Worm (Caenorhabditis elegans) whole organism, L4 larva: ENCODE results near the gene nhr-275.

Experiments
- F44E2.7 ChIP-seq: fragments of 200-800 bp; sonication (Bioruptor generic); IDR thresholded peaks from 2 replicates; pipeline ENCODE4 v2.1.2; 2022; ENCODE audit warnings: missing genetic modification characterization, missing compliant biosample characterization
- R02D3.7 ChIP-seq: fragments of 150-350 bp; sonication (generic microtip); optimal IDR thresholded peaks from 3 replicates; lab custom pipeline; 2014; ENCODE audit warnings: missing biosample characterization, missing genetic modification characterization
- Y48G9A.11 ChIP-seq: fragments of 200-800 bp; sonication (Bioruptor generic); IDR thresholded peaks from 2 replicates; pipeline ENCODE4 v1.3.6; 2022; ENCODE audit warnings: missing genetic modification reagents, missing genetic modification characterization, missing compliant biosample characterization
- ZK546.5 ChIP-seq, 2 experiments: sonication (generic microtip); optimal IDR thresholded peaks; 2 replicates each; lab custom pipeline; 2017; ENCODE audit warnings: missing biosample characterization in 2 of 2, missing genetic modification characterization in 2 of 2
- aha-1 ChIP-seq: fragments of 150-350 bp; peaks from one replicate; lab custom pipeline; 2014; ENCODE audit warnings: missing biosample characterization, missing genetic modification characterization
- arid-1 ChIP-seq: fragments of 200-800 bp; sonication (Bioruptor generic); conservative IDR thresholded peaks from 2 replicates; pipeline ENCODE4 v1.3.6; 2022; ENCODE audit warnings: missing genetic modification reagents, missing genetic modification characterization, missing compliant biosample characterization
- ceh-28 ChIP-seq: fragments of 150-350 bp; optimal IDR thresholded peaks from 2 replicates; lab custom pipeline; 2014; ENCODE audit warnings: missing biosample characterization, missing genetic modification reagents, missing genetic modification characterization
- ceh-32 ChIP-seq: sonication (generic microtip); optimal IDR thresholded peaks from 2 replicates; lab custom pipeline; 2016; ENCODE audit warnings: mild to moderate bottlenecking, missing genetic modification characterization, missing compliant biosample characterization; ENCODE audit not compliant: poor library complexity
- ctbp-1 ChIP-seq: fragments of 200-800 bp; sonication (Bioruptor generic); IDR thresholded peaks from 2 replicates; pipeline ENCODE4 v1.3.6; 2022; ENCODE audit warnings: missing genetic modification reagents, missing genetic modification characterization, missing compliant biosample characterization
- daf-16 ChIP-seq, 3 experiments: sonication (generic microtip); optimal IDR thresholded peaks; 2 replicates each; lab custom pipeline; 2016 to 2017; ENCODE audit warnings: missing genetic modification characterization in 3 of 3, missing genetic modification reagents in 3 of 3, mild to moderate bottlenecking in 2 of 3, missing compliant biosample characterization in 2 of 3, missing biosample characterization in 1 of 3, moderate library complexity in 1 of 3
- daf-19 ChIP-seq: fragments of 200-800 bp; sonication (Bioruptor generic); conservative IDR thresholded peaks from 2 replicates; pipeline ENCODE4 v1.3.6; 2022; ENCODE audit warnings: missing genetic modification characterization, missing compliant biosample characterization
- dmd-6 ChIP-seq: fragments of 200-800 bp; sonication (Bioruptor generic); IDR thresholded peaks from 2 replicates; pipeline ENCODE4 v1.3.6; 2022; ENCODE audit warnings: missing genetic modification reagents, missing genetic modification characterization, missing compliant biosample characterization
- dmd-8 ChIP-seq: fragments of 200-800 bp; sonication (Bioruptor generic); IDR thresholded peaks from 2 replicates; pipeline ENCODE4 v1.3.6; 2022; ENCODE audit warnings: missing genetic modification characterization, missing compliant biosample characterization
- dmd-9 ChIP-seq: fragments of 200-800 bp; sonication (Bioruptor generic); IDR thresholded peaks from 2 replicates; pipeline ENCODE4 v1.3.6; 2022; ENCODE audit warnings: missing genetic modification reagents, missing genetic modification characterization, missing compliant biosample characterization
- egl-27 ChIP-seq: sonication (generic microtip); optimal IDR thresholded peaks from 3 replicates; lab custom pipeline; 2017; ENCODE audit warnings: missing biosample characterization, missing genetic modification reagents, missing genetic modification characterization
- egl-43 ChIP-seq: fragments of 200-800 bp; sonication (Bioruptor generic); IDR thresholded peaks from 2 replicates; pipeline ENCODE4 v1.3.6; 2022; ENCODE audit warnings: missing genetic modification reagents, missing genetic modification characterization, missing compliant biosample characterization
- fos-1 ChIP-seq: fragments of 150-350 bp; optimal IDR thresholded peaks from 2 replicates; lab custom pipeline; 2014; ENCODE audit warnings: missing biosample characterization, missing genetic modification characterization
- gei-8 ChIP-seq: fragments of 200-800 bp; sonication (Bioruptor generic); optimal IDR thresholded peaks from 2 replicates; lab custom pipeline; 2018; ENCODE audit warnings: mild to moderate bottlenecking, missing genetic modification characterization, missing compliant biosample characterization
- hif-1 ChIP-seq, 2 experiments: sonication (generic microtip); optimal IDR thresholded peaks; 2 replicates each; lab custom pipeline; 2016 to 2017; ENCODE audit warnings: missing compliant biosample characterization in 2 of 2, missing genetic modification characterization in 2 of 2, missing genetic modification reagents in 2 of 2, missing genotype in 2 of 2, mild to moderate bottlenecking in 1 of 2
- hlh-11 ChIP-seq: fragments of 200-800 bp; sonication (Bioruptor generic); optimal IDR thresholded peaks from 2 replicates; lab custom pipeline; 2018; ENCODE audit warnings: mild to moderate bottlenecking, missing genetic modification characterization, missing compliant biosample characterization
- hlh-30 ChIP-seq: sonication (generic microtip); optimal IDR thresholded peaks from 2 replicates; lab custom pipeline; 2017; ENCODE audit warnings: antibody characterized with exemption, mild to moderate bottlenecking, missing genetic modification characterization, missing compliant biosample characterization; ENCODE audit not compliant: insufficient read depth
- hmg-1.1 ChIP-seq: fragments of 200-800 bp; sonication (Bioruptor generic); IDR thresholded peaks from 2 replicates; pipeline ENCODE4 v1.3.6; 2022; ENCODE audit warnings: missing genetic modification reagents, missing genetic modification characterization, missing compliant biosample characterization
- lin-1 ChIP-seq: fragments of 200-800 bp; sonication (Bioruptor generic); IDR thresholded peaks from 2 replicates; pipeline ENCODE4 v1.3.6; 2022; ENCODE audit warnings: missing genetic modification reagents, missing genetic modification characterization, missing compliant biosample characterization
- lin-13 ChIP-seq: fragments of 150-350 bp; optimal IDR thresholded peaks from 2 replicates; lab custom pipeline; 2014; ENCODE audit warnings: missing biosample characterization, missing genetic modification reagents, missing genetic modification characterization
- lin-15B ChIP-seq: fragments of 150-350 bp; sonication (generic microtip); optimal IDR thresholded peaks from 3 replicates; lab custom pipeline; 2014; ENCODE audit warnings: missing biosample characterization, missing genetic modification characterization
- mep-1 ChIP-seq: fragments of 150-350 bp; sonication (generic microtip); optimal IDR thresholded peaks from 3 replicates; lab custom pipeline; 2014; ENCODE audit warnings: missing biosample characterization, missing genetic modification characterization
- mxl-2 ChIP-seq: fragments of 200-800 bp; sonication (Bioruptor generic); conservative IDR thresholded peaks from 2 replicates; pipeline ENCODE4 v1.3.6; 2022; ENCODE audit warnings: missing genetic modification reagents, missing genetic modification characterization, missing compliant biosample characterization
- nhr-10 ChIP-seq: fragments of 150-350 bp; optimal IDR thresholded peaks from 2 replicates; lab custom pipeline; 2014; ENCODE audit warnings: missing biosample characterization, missing genetic modification characterization
- nhr-28 ChIP-seq: fragments of 150-350 bp; optimal IDR thresholded peaks from 2 replicates; lab custom pipeline; 2014; ENCODE audit warnings: missing biosample characterization, missing genetic modification characterization
- pqm-1 ChIP-seq: sonication (generic microtip); optimal IDR thresholded peaks from 2 replicates; lab custom pipeline; 2017; ENCODE audit warnings: missing biosample characterization, missing genetic modification characterization
- sdz-12 ChIP-seq: fragments of 200-800 bp; sonication (Bioruptor generic); optimal IDR thresholded peaks from 2 replicates; lab custom pipeline; 2018; ENCODE audit warnings: mild to moderate bottlenecking, missing genetic modification characterization, missing compliant biosample characterization
- snpc-1.2 ChIP-seq: fragments of 200-800 bp; sonication (Bioruptor generic); IDR thresholded peaks from 2 replicates; pipeline ENCODE4 v1.3.6; 2022; ENCODE audit warnings: missing genetic modification reagents, missing genetic modification characterization, missing compliant biosample characterization
- spr-3 ChIP-seq: fragments of 200-800 bp; sonication (Bioruptor generic); optimal IDR thresholded peaks from 2 replicates; lab custom pipeline; 2018; ENCODE audit warnings: mild to moderate bottlenecking, missing genetic modification characterization, missing compliant biosample characterization
- unc-39 ChIP-seq: sonication (generic microtip); optimal IDR thresholded peaks from 2 replicates; lab custom pipeline; 2017; ENCODE audit warnings: missing biosample characterization, missing genetic modification characterization
- unc-62 ChIP-seq, 3 experiments: fragments of 150-350 bp in 1 of 3; sonication (generic microtip); optimal IDR thresholded peaks in 2 of 3; peaks in 1 of 3; 1 replicate in 1 of 3; 2 replicates in 2 of 3; lab custom pipeline; 2014 to 2017; ENCODE audit warnings: missing biosample characterization in 3 of 3, missing genetic modification characterization in 3 of 3, missing genetic modification reagents in 3 of 3, missing genotype in 1 of 3
- vab-7 ChIP-seq: fragments of 200-800 bp; sonication (Bioruptor generic); IDR thresholded peaks from 2 replicates; pipeline ENCODE4 v1.3.6; 2022; ENCODE audit warnings: missing genetic modification reagents, missing genetic modification characterization, missing compliant biosample characterization
- zag-1 ChIP-seq: fragments of 150-350 bp; optimal IDR thresholded peaks from 2 replicates; lab custom pipeline; 2014; ENCODE audit warnings: missing biosample characterization, missing genetic modification characterization
- zfp-2 ChIP-seq: sonication (generic microtip); optimal IDR thresholded peaks from 2 replicates; lab custom pipeline; 2016; ENCODE audit warnings: mild to moderate bottlenecking, missing genetic modification characterization, missing compliant biosample characterization

Gene nhr-275

DNA sequence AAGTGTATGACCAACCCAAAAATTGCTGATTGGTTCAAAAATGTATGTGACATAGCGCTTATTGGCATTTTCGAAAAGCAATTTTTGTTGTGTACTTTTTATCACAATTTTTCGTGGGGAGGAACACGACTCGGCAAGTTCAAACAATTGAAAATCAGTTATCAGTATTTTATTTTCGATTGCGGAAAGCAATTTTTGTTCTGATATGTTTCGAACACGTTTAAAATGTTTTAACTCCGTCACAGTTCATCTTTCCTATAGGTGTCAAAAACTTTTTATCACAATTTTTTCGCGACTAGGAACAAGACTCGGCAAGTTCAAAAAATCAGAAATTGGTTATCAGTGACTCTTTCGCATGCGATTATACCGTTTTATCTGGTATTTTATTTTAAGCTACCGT lies 41.4 kb upstream of the nhr-275 start (continued):
- TF ChIP-seq hlh-11 (tag; lab: Kevin White, UChicago), result peak; percentile 79

ce11 chrV:2306383-2306782 lies 39.5 kb upstream of the nhr-275 start:
- TF ChIP-seq aha-1 (tag; lab: Kevin White, UChicago) (peak; percentile 83), sdz-12 (no peak)

DNA sequence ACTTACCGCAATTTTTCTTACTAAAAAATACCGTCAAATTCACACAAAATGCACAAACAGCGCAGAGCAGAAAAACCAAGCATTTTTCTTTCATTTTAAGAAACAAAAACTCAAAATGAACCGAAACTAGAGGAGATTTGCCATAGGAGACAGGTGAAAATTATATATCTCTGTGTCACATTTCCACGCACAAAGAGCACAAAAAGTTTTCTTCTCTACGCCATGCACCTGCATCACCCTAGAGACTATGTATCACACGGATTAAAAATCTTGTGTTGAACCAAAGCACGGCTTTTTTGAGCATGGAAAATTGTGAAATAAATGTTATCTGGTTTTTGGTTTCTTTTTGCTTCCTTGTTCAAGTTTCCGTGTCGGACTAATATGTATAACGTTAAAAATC lies 36.9 kb upstream of the nhr-275 start, which contains the start of gene irld-15:
irld-15 (minus strand) TSS at position 101 of the 400 bp plus-strand sequence.
- no peak for TF ChIP-seq unc-62 (GFP tag; optimal IDR thresholded peaks at IDR 0.05 in 1 of 2; lab: Kevin White, UChicago)
- TF ChIP-seq unc-62 (tag; optimal IDR thresholded peaks at IDR 0.05; lab: Kevin White, UChicago), result no peak
- TF ChIP-seq daf-19 (GFP tag; lab: Robert Waterston, UW), result no peak
- TF ChIP-seq lin-15B (tag; lab: Kevin White, UChicago), result no peak
- no peak for TF ChIP-seq dmd-9 (GFP tag; lab: Robert Waterston, UW)
- no peak for TF ChIP-seq daf-16 (GFP tag; optimal IDR thresholded peaks at IDR 0.05; lab: Kevin White, UChicago)
- TF ChIP-seq daf-16 (tag; optimal IDR thresholded peaks at IDR 0.05; lab: Kevin White, UChicago), result no peak
- no peak for TF ChIP-seq lin-13
- TF ChIP-seq unc-39 (tag; lab: Kevin White, UChicago), result no peak
- TF ChIP-seq egl-27 (tag; lab: Kevin White, UChicago), result no peak
- TF ChIP-seq snpc-1.2 (GFP tag; lab: Robert Waterston, UW), result no peak
- no peak for TF ChIP-seq zfp-2 (tag; lab: Kevin White, UChicago)
- no peak for TF ChIP-seq hlh-11 (tag; lab: Kevin White, UChicago)
- TF ChIP-seq mep-1, result no peak
- TF ChIP-seq hif-1 (tag; optimal IDR thresholded peaks at IDR 0.05; lab: Kevin White, UChicago), result no peak

DNA sequence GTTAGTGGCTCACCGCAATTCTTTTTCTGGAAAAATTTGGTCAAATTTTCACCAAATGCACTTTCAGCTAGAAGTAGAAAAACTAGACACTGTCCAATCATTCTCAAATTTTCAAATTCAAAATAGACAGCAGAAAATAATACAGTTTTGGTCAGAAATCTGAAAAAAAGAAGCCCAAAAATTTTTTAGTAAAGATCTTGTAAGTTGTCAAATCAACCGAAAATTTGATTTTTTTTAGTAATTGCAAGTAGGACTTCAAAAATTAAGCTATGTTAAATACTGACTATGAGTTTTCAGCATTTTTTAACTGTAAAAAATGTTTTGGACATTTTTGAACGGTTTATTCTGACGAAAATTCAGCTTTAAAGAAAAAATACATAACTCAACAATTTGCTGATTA lies 34.0 kb upstream of the nhr-275 start, which contains the start of gene Y19D10B.8:
Y19D10B.8 (minus strand) TSS at position 101 of the 400 bp plus-strand sequence.
- TF ChIP-seq gei-8 (GFP tag; lab: Kevin White, UChicago) (no peak), dmd-8 (GFP tag; lab: Robert Waterston, UW) (no peak), fos-1 (tag; lab: Kevin White, UChicago) (no peak), egl-43 (GFP tag; lab: Robert Waterston, UW) (no peak), spr-3 (GFP tag; lab: Kevin White, UChicago) (no peak), pqm-1 (tag; lab: Kevin White, UChicago) (no peak), hmg-1.1 (GFP tag; lab: Robert Waterston, UW) (no peak), hlh-30 (tag; lab: Kevin White, UChicago) (no peak)

DNA sequence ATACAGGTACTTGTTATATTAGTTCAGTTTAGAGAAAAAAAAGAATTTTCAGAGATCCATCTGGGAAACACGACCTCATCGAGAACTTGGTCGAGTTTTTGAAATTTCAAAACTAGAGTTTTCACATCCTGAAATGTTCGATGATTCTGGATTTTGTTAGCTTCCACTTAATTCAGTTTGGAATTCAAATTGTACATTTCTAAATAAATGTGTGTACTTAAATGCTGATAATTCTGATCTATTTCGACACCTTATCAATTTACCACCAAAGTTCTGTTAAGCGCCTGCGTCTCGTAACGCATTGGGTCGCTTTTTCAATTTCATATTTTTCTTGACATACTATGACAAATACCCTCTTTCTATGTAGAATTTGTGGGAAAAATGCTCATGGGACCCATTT lies 27.7 kb upstream of the nhr-275 start, which contains the start of gene nhr-226:
nhr-226 (plus strand) TSS at position 301 of the 400 bp plus-strand sequence.
- TF ChIP-seq ZK546.5 (tag; optimal IDR thresholded peaks at IDR 0.05; lab: Kevin White, UChicago) (no peak), zfp-2 (tag; lab: Kevin White, UChicago) (no peak), gei-8 (GFP tag; lab: Kevin White, UChicago) (no peak), F44E2.7 (GFP tag; lab: Robert Waterston, UW) (no peak), pqm-1 (tag; lab: Kevin White, UChicago) (peak; percentile 13)

DNA sequence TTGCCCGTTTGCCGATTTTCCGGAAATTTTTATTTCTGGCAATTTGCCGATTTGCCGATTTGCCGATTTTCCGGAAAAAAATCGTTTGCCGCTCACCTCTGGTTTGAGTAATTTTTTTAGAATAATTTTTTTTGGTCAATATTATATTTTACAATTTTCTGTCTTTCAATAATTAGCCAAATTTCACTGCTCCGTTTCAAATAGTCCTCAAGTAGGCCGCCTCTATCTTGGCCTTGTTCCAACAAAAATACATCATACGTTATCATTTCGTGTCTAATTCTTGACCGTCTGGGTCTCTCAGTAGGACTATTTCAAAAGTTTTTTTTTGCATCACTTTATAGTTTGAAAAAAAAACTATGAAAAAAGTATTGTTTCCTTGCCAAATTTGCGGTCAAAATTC lies 25.4 kb upstream of the nhr-275 start, which contains the start of gene nhr-115:
nhr-115 (plus strand) TSS at position 301 of the 400 bp plus-strand sequence.
- TF ChIP-seq ceh-28 (tag; lab: Kevin White, UChicago), result no peak
- TF ChIP-seq zag-1, result no peak
- no peak for TF ChIP-seq hmg-1.1 (GFP tag; lab: Robert Waterston, UW)
- TF ChIP-seq ctbp-1, result no peak
- no peak for TF ChIP-seq snpc-1.2 (GFP tag; lab: Robert Waterston, UW)
- TF ChIP-seq pqm-1 (tag; lab: Kevin White, UChicago), result peak; percentile 14
- no peak for TF ChIP-seq vab-7 (GFP tag; lab: Robert Waterston, UW)
- TF ChIP-seq nhr-10 (tag; lab: Kevin White, UChicago), result no peak
- TF ChIP-seq mxl-2 (GFP tag; lab: Robert Waterston, UW), result no peak
- no peak for TF ChIP-seq ZK546.5 (tag; optimal IDR thresholded peaks at IDR 0.05; lab: Kevin White, UChicago)
- TF ChIP-seq F44E2.7 (GFP tag; lab: Robert Waterston, UW), result no peak
- no peak for TF ChIP-seq Y48G9A.11 (GFP tag; lab: Robert Waterston, UW)
- peak; percentile 26; the same call in 1 of the 2 replicates for TF ChIP-seq dmd-6
- no peak for TF ChIP-seq arid-1 (GFP tag; lab: Robert Waterston, UW)
- TF ChIP-seq unc-39 (tag; lab: Kevin White, UChicago), result no peak
- no peak for TF ChIP-seq lin-1
- no peak for TF ChIP-seq R02D3.7 (tag; lab: Kevin White, UChicago)
- peak; percentile 41 for TF ChIP-seq nhr-28 (tag; lab: Kevin White, UChicago)
- no peak for TF ChIP-seq spr-3 (GFP tag; lab: Kevin White, UChicago)
- no peak for TF ChIP-seq mep-1
- no peak for TF ChIP-seq ceh-32
- no peak for TF ChIP-seq egl-27 (tag; lab: Kevin White, UChicago)
- TF ChIP-seq, all 104 proteins: peak for 3
